Fruit fly (Drosophila melanogaster) whole organism, embryonic: ENCODE measurements around the gene Nckx30C.

Source experiments
- Ada2b ChIP-seq: fragments of 200-800 bp; sonication (Bioruptor generic); IDR thresholded peaks from 2 replicates; pipeline ENCODE4 v1.3.6; 2022; ENCODE audit warnings: missing biosample characterization, missing genetic modification characterization
- Bgb ChIP-seq: fragments of 200-800 bp; sonication (Bioruptor generic); IDR thresholded peaks from 2 replicates; pipeline ENCODE4 v1.3.6; 2022; ENCODE audit warnings: missing biosample characterization, missing genetic modification characterization; ENCODE audit not compliant: partially characterized antibody
- CG10543 ChIP-seq: fragments of 200-800 bp; sonication (Bioruptor generic); optimal IDR thresholded peaks from 3 replicates; lab custom pipeline; 2017; ENCODE audit warnings: missing biosample characterization, mild to moderate bottlenecking, missing genetic modification characterization, moderate library complexity
- CG11456 ChIP-seq: fragments of 200-800 bp; sonication (Bioruptor generic); IDR thresholded peaks from 3 replicates; pipeline ENCODE4 v1.3.6; 2022; ENCODE audit warnings: missing biosample characterization, missing genetic modification characterization
- CG13287 ChIP-seq: fragments of 200-800 bp; sonication (Bioruptor generic); IDR thresholded peaks from 2 replicates; pipeline ENCODE4 v1.3.6; 2022; ENCODE audit warnings: missing biosample characterization, missing genetic modification characterization; ENCODE audit not compliant: partially characterized antibody
- CG15269 ChIP-seq: fragments of 200-800 bp; sonication (Bioruptor generic); optimal IDR thresholded peaks from 2 replicates; lab custom pipeline; 2018; ENCODE audit warnings: missing biosample characterization, mild to moderate bottlenecking, missing genetic modification characterization, moderate library complexity
- CG34376 ChIP-seq: fragments of 200-800 bp; sonication (Bioruptor generic); optimal IDR thresholded peaks from 2 replicates; lab custom pipeline; 2018; ENCODE audit warnings: missing biosample characterization, mild to moderate bottlenecking, missing genetic modification characterization
- CG8924 ChIP-seq: fragments of 200-800 bp; optimal IDR thresholded peaks from 3 replicates; lab custom pipeline; 2019; ENCODE audit warnings: missing biosample characterization, mild to moderate bottlenecking, missing genetic modification characterization, moderate library complexity
- Eip74EF ChIP-seq, 2 experiments: fragments of 200-800 bp in 1 of 2; fragments of >200 bp in 1 of 2; sonication (Bioruptor generic) in 1 of 2; optimal IDR thresholded peaks; 2 replicates each; lab custom pipeline; 2017 to 2019; ENCODE audit warnings: missing biosample characterization in 2 of 2, missing genetic modification characterization in 2 of 2, mild to moderate bottlenecking in 1 of 2, moderate library complexity in 1 of 2
- Fer2 ChIP-seq: fragments of 200-800 bp; sonication (Bioruptor generic); optimal IDR thresholded peaks from 2 replicates; lab custom pipeline; 2018; ENCODE audit warnings: missing biosample characterization, mild to moderate bottlenecking, missing genetic modification characterization, moderate library complexity
- MBD-R2 ChIP-seq: fragments of 200-800 bp; sonication (Bioruptor generic); IDR thresholded peaks from 2 replicates; pipeline ENCODE4 v1.3.6; 2022; ENCODE audit warnings: missing biosample characterization, missing genetic modification characterization
- Med ChIP-seq: fragments of 200-800 bp; sonication (Bioruptor generic); peaks from one replicate; lab custom pipeline; 2016; ENCODE audit warnings: missing biosample characterization, missing genetic modification characterization, mild to moderate bottlenecking, inconsistent platforms, moderate library complexity
- NK7.1 ChIP-seq: fragments of 200-800 bp; sonication (Bioruptor generic); optimal IDR thresholded peaks from 3 replicates; lab custom pipeline; 2016; ENCODE audit warnings: missing biosample characterization, missing genetic modification characterization
- Pdp1 ChIP-seq, 2 experiments: fragments of 200-800 bp; sonication (Bioruptor generic); optimal IDR thresholded peaks; 3 replicates each; lab custom pipeline; 2016; ENCODE audit warnings: missing biosample characterization in 2 of 2, missing genetic modification characterization in 2 of 2, mild to moderate bottlenecking in 1 of 2, moderate library complexity in 1 of 2
- ab ChIP-seq: fragments of 200-800 bp; sonication (Bioruptor generic); optimal IDR thresholded peaks from 2 replicates; lab custom pipeline; 2016; ENCODE audit warnings: missing biosample characterization, missing genetic modification characterization
- chinmo ChIP-seq: fragments of 200-800 bp; sonication (Bioruptor generic); IDR thresholded peaks from 4 replicates; pipeline ENCODE4 v1.3.6; 2022; ENCODE audit warnings: missing biosample characterization, missing genetic modification characterization; ENCODE audit not compliant: partially characterized antibody
- croc ChIP-seq: fragments of 200-800 bp; sonication (Bioruptor generic); conservative IDR thresholded peaks from 3 replicates; pipeline ENCODE4 v1.3.6; 2022; ENCODE audit warnings: missing biosample characterization, missing genetic modification characterization
- crol ChIP-seq: fragments of 200-800 bp; sonication (Bioruptor generic); IDR thresholded peaks from 2 replicates; pipeline ENCODE4 v1.3.6; 2022; ENCODE audit warnings: missing biosample characterization, missing genetic modification characterization
- dm ChIP-seq: fragments of 200-800 bp; sonication (Bioruptor generic); optimal IDR thresholded peaks from 3 replicates; lab custom pipeline; 2016; ENCODE audit warnings: missing biosample characterization, missing genetic modification characterization
- exex ChIP-seq: fragments of 200-800 bp; sonication (Bioruptor generic); optimal IDR thresholded peaks from 4 replicates; lab custom pipeline; 2018; ENCODE audit warnings: missing biosample characterization, mild to moderate bottlenecking, missing genetic modification characterization, moderate library complexity
- gcm ChIP-seq: fragments of 200-800 bp; sonication (Bioruptor generic); optimal IDR thresholded peaks from 2 replicates; lab custom pipeline; 2019; ENCODE audit warnings: missing biosample characterization, mild to moderate bottlenecking, missing genetic modification characterization, moderate library complexity
- grn ChIP-seq: fragments of 200-800 bp; sonication (Bioruptor generic); optimal IDR thresholded peaks from 3 replicates; lab custom pipeline; 2017; ENCODE audit warnings: missing biosample characterization, missing genetic modification characterization
- gt ChIP-seq: fragments of 200-800 bp; sonication (Bioruptor generic); IDR thresholded peaks from 2 replicates; pipeline ENCODE4 v1.3.6; 2022; ENCODE audit warnings: missing biosample characterization, missing genetic modification characterization
- jing ChIP-seq: fragments of 200-800 bp; sonication (Bioruptor generic); optimal IDR thresholded peaks from 2 replicates; lab custom pipeline; 2018; ENCODE audit warnings: missing biosample characterization, mild to moderate bottlenecking, missing genetic modification characterization
- lbe ChIP-seq: fragments of 200-800 bp; sonication (Bioruptor generic); optimal IDR thresholded peaks from 2 replicates; lab custom pipeline; 2016; ENCODE audit warnings: missing biosample characterization, mild to moderate bottlenecking, missing genetic modification characterization
- lmd ChIP-seq: fragments of 200-800 bp; sonication (Bioruptor generic); IDR thresholded peaks from 2 replicates; pipeline ENCODE4 v1.3.6; 2022; ENCODE audit warnings: missing biosample characterization, missing genetic modification characterization
- nerfin-1 ChIP-seq: fragments of 200-800 bp; sonication (Bioruptor generic); optimal IDR thresholded peaks from 3 replicates; lab custom pipeline; 2019; ENCODE audit warnings: missing biosample characterization, mild to moderate bottlenecking, missing genetic modification characterization, moderate library complexity
- nom ChIP-seq: fragments of 200-800 bp; sonication (Bioruptor generic); optimal IDR thresholded peaks from 2 replicates; lab custom pipeline; 2017; ENCODE audit warnings: missing biosample characterization, missing genetic modification characterization, mild to moderate bottlenecking, moderate library complexity, missing genetic modification reagents
- pros ChIP-seq: fragments of 200-800 bp; sonication (Bioruptor generic); optimal IDR thresholded peaks from 3 replicates; lab custom pipeline; 2019; ENCODE audit warnings: missing biosample characterization, mild to moderate bottlenecking, missing genetic modification characterization, moderate library complexity
- sd ChIP-seq: fragments of 200-800 bp; sonication (Bioruptor generic); optimal IDR thresholded peaks from 3 replicates; lab custom pipeline; 2018; ENCODE audit warnings: missing biosample characterization, mild to moderate bottlenecking, missing genetic modification characterization, moderate library complexity
- sens ChIP-seq: fragments of 200-800 bp; sonication (Bioruptor generic); peaks from one replicate; lab custom pipeline; 2016; ENCODE audit warnings: missing biosample characterization, missing genetic modification characterization
- sens-2 ChIP-seq: fragments of 200-800 bp; sonication (Bioruptor generic); IDR thresholded peaks from 2 replicates; pipeline ENCODE4 v1.3.6; 2022; ENCODE audit warnings: missing biosample characterization, missing genetic modification characterization
- shn ChIP-seq: fragments of 200-800 bp; sonication (Bioruptor generic); optimal IDR thresholded peaks from 3 replicates; lab custom pipeline; 2016; ENCODE audit warnings: missing biosample characterization, missing genetic modification characterization
- sisA ChIP-seq: fragments of 200-800 bp; sonication (Bioruptor generic); IDR thresholded peaks from 2 replicates; pipeline ENCODE4 v1.3.6; 2022; ENCODE audit warnings: missing biosample characterization, missing genetic modification characterization
- slou ChIP-seq: fragments of 200-800 bp; sonication (Bioruptor generic); optimal IDR thresholded peaks from 3 replicates; lab custom pipeline; 2016; ENCODE audit warnings: missing biosample characterization, missing genetic modification characterization
- sqz ChIP-seq: fragments of 200-800 bp; sonication (Bioruptor generic); optimal IDR thresholded peaks from 3 replicates; lab custom pipeline; 2018; ENCODE audit warnings: missing biosample characterization, mild to moderate bottlenecking, missing genetic modification characterization
- stwl ChIP-seq: fragments of 200-800 bp; sonication (Bioruptor generic); optimal IDR thresholded peaks from 3 replicates; lab custom pipeline; 2018; ENCODE audit warnings: missing biosample characterization, mild to moderate bottlenecking, missing genetic modification characterization, moderate library complexity
- sug ChIP-seq: fragments of 200-800 bp; optimal IDR thresholded peaks from 2 replicates; lab custom pipeline; 2019; ENCODE audit warnings: missing biosample characterization, mild to moderate bottlenecking, missing genetic modification characterization, moderate library complexity

Nckx30C gene

DNA sequence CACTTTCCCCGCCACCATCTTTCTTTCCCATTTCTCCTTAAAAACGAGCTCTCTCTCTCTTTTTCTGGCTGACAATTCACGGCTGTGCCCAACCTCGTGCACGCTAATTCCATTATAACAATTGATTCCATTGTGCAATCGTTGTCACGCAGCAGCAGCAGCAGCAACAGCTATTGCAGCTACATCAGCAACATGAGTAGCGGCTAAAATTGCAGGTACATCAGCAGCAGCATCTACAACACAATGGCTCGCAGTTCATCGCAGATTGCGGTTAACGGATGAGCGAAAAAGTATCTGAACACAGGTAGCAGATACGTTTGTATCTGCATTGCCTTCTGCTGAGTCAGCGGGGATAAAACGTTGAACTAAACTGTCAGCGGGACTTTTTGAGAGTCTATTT lies 41.0 kb downstream of the Nckx30C start (continued):
- TF ChIP-seq slou, result no peak
- no peak for TF ChIP-seq CG11456 (GFP tag; lab: Robert Waterston, UW)
- TF ChIP-seq stwl (tag; lab: Kevin White, UChicago), result no peak
- no peak for TF ChIP-seq NK7.1 (GFP tag; lab: Kevin White, UChicago)
- TF ChIP-seq nerfin-1, result no peak
- no peak for TF ChIP-seq Med (GFP tag; lab: Kevin White, UChicago)
- TF ChIP-seq shn (GFP tag; lab: Kevin White, UChicago), result no peak

DNA sequence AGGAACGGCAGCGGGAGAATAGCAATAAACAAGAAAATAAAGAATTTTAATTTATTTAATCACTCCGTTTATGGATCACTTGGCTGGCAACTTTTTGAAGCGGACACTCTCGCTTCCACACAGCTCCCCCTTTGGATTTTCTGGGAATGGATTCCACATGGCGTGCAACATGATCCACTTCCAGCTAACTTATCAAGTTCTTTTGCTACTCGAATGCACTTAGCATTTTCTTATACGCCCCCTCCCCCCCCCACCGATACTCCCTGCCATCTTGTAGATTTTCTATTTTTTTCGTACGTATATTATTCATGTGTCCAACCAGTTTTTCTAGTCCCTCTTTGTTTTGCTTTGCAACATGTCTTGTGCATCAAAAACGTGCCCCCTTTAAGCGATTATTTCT lies 42.0 kb downstream of the Nckx30C start:
- TF ChIP-seq nom (GFP tag; lab: Kevin White, UChicago) (peak; percentile 11), sqz (GFP tag; lab: Kevin White, UChicago) (peak; percentile 8), sisA (GFP tag; lab: Robert Waterston, UW) (no peak), dm (no peak), gt (GFP tag; lab: Robert Waterston, UW) (no peak), Med (GFP tag; lab: Kevin White, UChicago) (peak; percentile 55), jing (GFP tag; lab: Kevin White, UChicago) (no peak), Ada2b (no peak), crol (GFP tag; lab: Robert Waterston, UW) (peak; percentile 69), lbe (GFP tag; lab: Kevin White, UChicago) (no peak), lmd (GFP tag; lab: Robert Waterston, UW) (no peak), pros (GFP tag; lab: Kevin White, UChicago) (peak; percentile 70), CG15269 (tag; lab: Kevin White, UChicago) (no peak)

DNA sequence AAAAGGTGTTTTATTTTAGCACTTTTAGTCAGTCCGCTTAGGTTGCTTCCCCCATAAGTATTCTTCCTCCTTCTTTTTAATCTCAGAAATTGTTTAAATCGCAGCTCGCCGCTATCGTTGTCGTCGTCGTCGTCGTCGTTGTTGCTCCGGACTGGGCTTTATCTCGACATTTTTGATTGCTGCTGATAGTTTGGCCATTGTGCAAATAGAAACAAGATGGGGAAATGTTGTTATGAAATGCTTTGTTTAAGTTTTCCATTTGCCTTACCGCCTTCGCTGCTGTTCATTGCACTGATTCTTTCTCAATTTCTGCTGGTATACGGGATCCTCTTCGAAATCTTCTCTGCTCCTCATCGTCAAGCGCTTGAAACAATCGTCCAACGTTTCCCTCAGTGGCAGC lies 43.3 kb downstream of the Nckx30C start:
- TF ChIP-seq CG34376 (GFP tag; lab: Kevin White, UChicago), result peak; percentile 48
- TF ChIP-seq Med (GFP tag; lab: Kevin White, UChicago), result peak; percentile 26
- peak; percentile 46 for TF ChIP-seq sd
- TF ChIP-seq Pdp1 (GFP tag; optimal IDR thresholded peaks at IDR 0.05; lab: Kevin White, UChicago), result peak in 1 of 2 experiments; percentile 44
- TF ChIP-seq CG8924 (tag; lab: Kevin White, UChicago), result no peak
- TF ChIP-seq ab (GFP tag; lab: Kevin White, UChicago), result no peak
- no peak for TF ChIP-seq chinmo (GFP tag; lab: Robert Waterston, UW)
- no peak for TF ChIP-seq Bgb (GFP tag; lab: Robert Waterston, UW)
- no peak for TF ChIP-seq croc (GFP tag; lab: Robert Waterston, UW)
- TF ChIP-seq exex (tag; lab: Kevin White, UChicago), result peak; percentile 52
- TF ChIP-seq CG10543 (GFP tag; lab: Kevin White, UChicago), result peak; percentile 34
- no peak for TF ChIP-seq CG13287 (GFP tag; lab: Robert Waterston, UW)
- peak; percentile 8 for TF ChIP-seq gcm (GFP tag; lab: Kevin White, UChicago)
- no peak for TF ChIP-seq Eip74EF (GFP tag; optimal IDR thresholded peaks at IDR 0.05; lab: Kevin White, UChicago)
- TF ChIP-seq sens-2, result 0 out of 2 replicates have a peak, but pooled peaks have one; percentile 11
- peak; percentile 13 for TF ChIP-seq sens (GFP tag; lab: Kevin White, UChicago)
- TF ChIP-seq CG11456 (GFP tag; lab: Robert Waterston, UW), result no peak
- TF ChIP-seq sug (tag; lab: Kevin White, UChicago), result peak; percentile 38
- TF ChIP-seq Fer2, result no peak
- peak; percentile 49 for TF ChIP-seq grn (GFP tag; lab: Kevin White, UChicago)
- no peak for TF ChIP-seq MBD-R2 (GFP tag; lab: Robert Waterston, UW)
- no peak for TF ChIP-seq crol (GFP tag; lab: Robert Waterston, UW)
